Fruit fly (Drosophila melanogaster): ENCODE data around the gene Sid.
A peak's percentile ranks its signal among the peaks of the same experiment; 100 is the strongest.

Gene Sid

DNA sequence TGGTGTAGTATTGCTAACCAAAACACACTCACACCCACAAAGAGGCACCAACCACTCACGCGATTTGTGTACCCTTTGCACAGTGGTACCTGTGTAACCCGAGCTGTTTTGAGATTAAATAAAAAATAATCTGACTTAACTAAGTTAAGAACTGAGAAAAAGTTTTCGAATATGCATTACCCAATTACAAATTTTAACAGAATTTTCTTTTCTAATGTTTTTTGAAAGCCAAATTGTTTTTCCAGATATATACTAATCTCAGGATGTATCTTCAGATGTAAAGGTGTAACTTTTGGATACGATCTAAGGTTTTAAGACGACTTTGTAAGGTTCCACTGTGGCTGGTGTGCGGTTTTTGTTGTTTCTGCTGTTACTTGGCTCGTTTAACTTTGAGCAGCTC is 36.8 kb upstream of the Sid start (continued):
- no peak for TF ChIP-seq HLH4C (GFP tag; IDR thresholded peaks at IDR 0.05; ENCODE audit: partially characterized antibody)
- no peak for TF ChIP-seq Doc2 (GFP tag; IDR thresholded peaks at IDR 0.05)
- TF ChIP-seq pan (optimal IDR thresholded peaks at IDR 0.05) = no peak
- peak in 1 of 2 experiments; percentile 19 for TF ChIP-seq pan (GFP tag; optimal IDR thresholded peaks at IDR 0.05 in 1 of 2, IDR thresholded peaks at IDR 0.05 in 1 of 2)
- TF ChIP-seq CG14441 (GFP tag; IDR thresholded peaks at IDR 0.05) = 0 out of 2 replicates have a peak, but pooled peaks have one; percentile 8
- no peak for TF ChIP-seq gt (GFP tag; IDR thresholded peaks at IDR 0.05)
- no peak for TF ChIP-seq CG17361 (GFP tag; IDR thresholded peaks at IDR 0.05)
- no peak for TF ChIP-seq CG7928 (GFP tag; optimal IDR thresholded peaks at IDR 0.05)
- no peak for TF ChIP-seq BEAF-32 (GFP tag; optimal IDR thresholded peaks at IDR 0.05)
- TF ChIP-seq stc (GFP tag; IDR thresholded peaks at IDR 0.05) = 0 out of 2 replicates have a peak, but pooled peaks have one; percentile 7
- TF ChIP-seq Spps (tag; optimal IDR thresholded peaks at IDR 0.05) = no peak
- no peak for TF ChIP-seq salm (tag; optimal IDR thresholded peaks at IDR 0.05)
- TF ChIP-seq CG9215 (GFP tag; IDR thresholded peaks at IDR 0.05) = no peak
- TF ChIP-seq CG18262 (tag; optimal IDR thresholded peaks at IDR 0.05) = no peak
- TF ChIP-seq CG6689 (GFP tag; IDR thresholded peaks at IDR 0.05) = peak; percentile 36
- peak; percentile 29 for TF ChIP-seq Sox102F (GFP tag; optimal IDR thresholded peaks at IDR 0.05)
- TF ChIP-seq Ptx1 (GFP tag; IDR thresholded peaks at IDR 0.05) = peak; percentile 28; the same call in 1 of the 2 replicates
- no peak for TF ChIP-seq CG9727 (GFP tag; optimal IDR thresholded peaks at IDR 0.05)
- TF ChIP-seq vfl (GFP tag; optimal IDR thresholded peaks at IDR 0.05) = no peak
- no peak for TF ChIP-seq Bteb2 (GFP tag; optimal IDR thresholded peaks at IDR 0.05)
- TF ChIP-seq CG15269 (tag; optimal IDR thresholded peaks at IDR 0.05) = peak; percentile 17
- no peak for TF ChIP-seq CG1024 (GFP tag; IDR thresholded peaks at IDR 0.05)

DNA sequence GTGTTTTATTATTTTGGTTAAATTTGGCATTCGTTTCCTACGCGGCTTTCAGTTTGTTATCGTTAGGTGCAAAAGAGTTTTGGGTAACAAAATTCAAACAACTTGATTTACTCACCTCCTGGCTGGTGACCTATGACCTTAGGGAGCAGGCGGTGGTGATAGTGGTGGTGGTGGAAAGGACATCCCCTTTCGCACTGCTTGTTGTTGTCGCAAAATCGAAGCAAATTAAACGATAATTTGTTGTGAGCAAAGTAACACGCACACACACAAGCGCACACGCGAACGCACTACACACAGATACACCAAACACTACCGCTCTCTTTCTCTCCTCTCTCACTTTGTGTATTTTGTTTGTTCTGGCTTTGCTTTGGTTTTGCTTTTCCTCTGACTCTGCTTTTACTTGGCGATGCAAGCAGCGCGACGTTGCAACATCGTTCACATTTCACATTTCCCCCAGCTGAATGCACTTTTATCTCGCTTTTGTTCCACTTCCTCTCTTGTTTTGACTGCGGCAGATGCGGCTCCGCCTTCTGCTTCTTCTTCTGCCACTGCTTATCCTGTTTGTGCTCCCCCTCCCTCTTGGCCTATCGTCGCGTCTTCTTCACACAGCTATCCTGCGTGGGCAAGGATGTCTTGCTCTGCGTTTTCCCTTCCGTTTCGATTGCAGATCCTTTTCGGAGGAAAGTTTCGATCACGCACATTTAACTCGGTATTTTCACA is 36.1 kb upstream of the Sid start:
- peak; percentile 83 for TF ChIP-seq pros (GFP tag; optimal IDR thresholded peaks at IDR 0.05)
- TF ChIP-seq CG1832 (GFP tag; optimal IDR thresholded peaks at IDR 0.05) = peak; percentile 49
- TF ChIP-seq CG12659 (GFP tag; optimal IDR thresholded peaks at IDR 0.05) = peak; percentile 47
- TF ChIP-seq CG42726 (GFP tag; IDR thresholded peaks at IDR 0.05; ENCODE audit: partially characterized antibody) = no peak
- TF ChIP-seq cg (GFP tag; optimal IDR thresholded peaks at IDR 0.05) = peak; percentile 88
- peak; percentile 34 for TF ChIP-seq Fer1 (GFP tag; optimal IDR thresholded peaks at IDR 0.05)
- TF ChIP-seq crol (GFP tag; IDR thresholded peaks at IDR 0.05) = peak; percentile 79
- peak; percentile 27 for TF ChIP-seq ATbp (GFP tag; optimal IDR thresholded peaks at IDR 0.05)
- no peak for TF ChIP-seq CG14014 (GFP tag; IDR thresholded peaks at IDR 0.05)
- TF ChIP-seq CG15479 (GFP tag; optimal IDR thresholded peaks at IDR 0.05) = peak; percentile 82
- 0 out of 2 replicates have a peak, but pooled peaks have one; percentile 46 for TF ChIP-seq chm (GFP tag; IDR thresholded peaks at IDR 0.05)
- TF ChIP-seq h (optimal IDR thresholded peaks at IDR 0.05) = no peak
- TF ChIP-seq stwl (tag; optimal IDR thresholded peaks at IDR 0.05) = no peak
- peak; percentile 3 for TF ChIP-seq CG18262 (tag; optimal IDR thresholded peaks at IDR 0.05)
- TF ChIP-seq Drgx (GFP tag; IDR thresholded peaks at IDR 0.05) = 0 out of 2 replicates have a peak, but pooled peaks have one; percentile 26
- TF ChIP-seq CHES-1-like (GFP tag; optimal IDR thresholded peaks at IDR 0.05) = no peak
- no peak for TF ChIP-seq Ravus (GFP tag; IDR thresholded peaks at IDR 0.05)
- peak; percentile 92 for TF ChIP-seq CG17385 (GFP tag; optimal IDR thresholded peaks at IDR 0.05)
- TF ChIP-seq esg (GFP tag; conservative IDR thresholded peaks at IDR 0.05) = no peak
- TF ChIP-seq CG9437 (GFP tag; optimal IDR thresholded peaks at IDR 0.05) = no peak
- no peak for TF ChIP-seq CG10543 (GFP tag; optimal IDR thresholded peaks at IDR 0.05)
- peak; percentile 90 for TF ChIP-seq psq (GFP tag; optimal IDR thresholded peaks at IDR 0.05)
- peak in 1 of 3 experiments; percentile 48 for TF ChIP-seq Stat92E (GFP tag; optimal IDR thresholded peaks at IDR 0.05)
- TF ChIP-seq Hr78 (GFP tag; optimal IDR thresholded peaks at IDR 0.05) = peak in 1 of 2 experiments; percentile 71
- TF ChIP-seq Trl (optimal IDR thresholded peaks at IDR 0.05) = peak; percentile 71 to 81
- no peak for TF ChIP-seq Trl (GFP tag; optimal IDR thresholded peaks at IDR 0.05)
- TF ChIP-seq CG17359 (tag; optimal IDR thresholded peaks at IDR 0.05) = peak; percentile 6
- peak; percentile 16 for TF ChIP-seq NC2α (GFP tag; optimal IDR thresholded peaks at IDR 0.05)
